Fruit fly (Drosophila melanogaster): ENCODE results near the gene Rab11.

- TF ChIP-seq Pif1A (GFP tag; optimal IDR thresholded peaks at IDR 0.05) (no peak), fd96Ca (GFP tag; IDR thresholded peaks at IDR 0.05) (no peak), CG12605 (GFP tag; IDR thresholded peaks at IDR 0.05) (no peak), Ets98B (GFP tag; IDR thresholded peaks at IDR 0.05) (no peak), gl (tag; optimal IDR thresholded peaks at IDR 0.05) (no peak), CG9948 (tag; optimal IDR thresholded peaks at IDR 0.05) (no peak), CG17806 (tag; optimal IDR thresholded peaks at IDR 0.05) (no peak), D1 (tag; optimal IDR thresholded peaks at IDR 0.05) (no peak), CG14655 (GFP tag; optimal IDR thresholded peaks at IDR 0.05) (no peak), Snoo (tag; optimal IDR thresholded peaks at IDR 0.05) (no peak)
These were observed 33.0 kb upstream of the Rab11 start for dm6 chr3R:21078211-21078610.

Measured in whole organism, pupa.